Worm (Caenorhabditis elegans) whole organism, L1 larva: ENCODE measurements around the gene srxa-16.

Experiments used
- alr-1 ChIP-seq: fragments of 200-800 bp; sonication (Bioruptor generic); optimal IDR thresholded peaks from 2 replicates; lab custom pipeline; 2018; ENCODE audit warnings: borderline replicate concordance, mild to moderate bottlenecking, missing genetic modification characterization, missing compliant biosample characterization
- aly-2 ChIP-seq: fragments of 150-350 bp; optimal IDR thresholded peaks from 2 replicates; lab custom pipeline; 2014; ENCODE audit warnings: missing biosample characterization, missing genetic modification characterization
- ama-1 ChIP-seq: fragments of 150-350 bp; optimal IDR thresholded peaks from 2 replicates; lab custom pipeline; 2014
- ceh-63 ChIP-seq: fragments of 200-800 bp; sonication (Bioruptor generic); optimal IDR thresholded peaks from 2 replicates; lab custom pipeline; 2018; ENCODE audit warnings: mild to moderate bottlenecking, missing genetic modification characterization, missing compliant biosample characterization
- ceh-82 ChIP-seq, 3 experiments: fragments of 150-350 bp in 1 of 3; sonication (generic microtip) in 2 of 3; optimal IDR thresholded peaks; 2 replicates each; lab custom pipeline; 2014 to 2017; ENCODE audit warnings: missing biosample characterization in 3 of 3, missing genetic modification characterization in 3 of 3
- ceh-88 ChIP-seq: fragments of 200-800 bp; sonication (Bioruptor generic); IDR thresholded peaks from 2 replicates; pipeline ENCODE4 v1.3.6; 2022; ENCODE audit warnings: missing genetic modification characterization, missing compliant biosample characterization
- ceh-90 ChIP-seq: sonication (generic microtip); optimal IDR thresholded peaks from 2 replicates; lab custom pipeline; 2016; ENCODE audit warnings: missing genetic modification characterization, missing compliant biosample characterization
- dpl-1 ChIP-seq, 3 experiments: fragments of 150-350 bp in 2 of 3; sonication (generic microtip) in 1 of 3; optimal IDR thresholded peaks; 2 replicates each; lab custom pipeline; 2014 to 2017; ENCODE audit warnings: missing biosample characterization in 3 of 3, missing genetic modification characterization in 3 of 3, missing genetic modification reagents in 3 of 3
- efl-3 ChIP-seq: fragments of 200-800 bp; sonication (Bioruptor generic); optimal IDR thresholded peaks from 2 replicates; lab custom pipeline; 2018; ENCODE audit warnings: mild to moderate bottlenecking, missing genetic modification characterization, missing compliant biosample characterization
- egl-27 ChIP-seq, 2 experiments: fragments of 150-350 bp in 1 of 2; sonication (generic microtip); optimal IDR thresholded peaks; 3 replicates each; lab custom pipeline; 2017 to 2018; ENCODE audit warnings: missing biosample characterization in 2 of 2, missing genetic modification characterization in 2 of 2, missing genetic modification reagents in 2 of 2
- elt-2 ChIP-seq: sonication (generic microtip); optimal IDR thresholded peaks from 2 replicates; lab custom pipeline; 2016; ENCODE audit warnings: missing genetic modification characterization, mild to moderate bottlenecking, inconsistent platforms, missing compliant biosample characterization, missing genetic modification reagents
- elt-3 ChIP-seq, 6 experiments: fragments of 150-350 bp in 1 of 6; sonication (generic microtip); optimal IDR thresholded peaks; 2 replicates each; lab custom pipeline; 2017 to 2018; ENCODE audit warnings: missing biosample characterization in 6 of 6, missing genetic modification characterization in 6 of 6, inconsistent platforms in 1 of 6
- ets-5 ChIP-seq: fragments of 200-800 bp; sonication (Bioruptor generic); IDR thresholded peaks from 2 replicates; pipeline ENCODE4 v1.3.6; 2022; ENCODE audit warnings: missing genetic modification characterization, missing compliant biosample characterization
- fkh-4 ChIP-seq: sonication (generic microtip); optimal IDR thresholded peaks from 2 replicates; lab custom pipeline; 2016; ENCODE audit warnings: missing compliant biosample characterization, missing genetic modification characterization, borderline replicate concordance
- fkh-8 ChIP-seq: sonication (generic microtip); optimal IDR thresholded peaks from 2 replicates; lab custom pipeline; 2016; ENCODE audit warnings: mild to moderate bottlenecking, missing genetic modification characterization, missing compliant biosample characterization
- grh-1 ChIP-seq: fragments of 200-800 bp; sonication (Bioruptor generic); IDR thresholded peaks from 2 replicates; pipeline ENCODE4 v1.3.6; 2022; ENCODE audit warnings: missing genetic modification reagents, missing genetic modification characterization, missing compliant biosample characterization
- hpl-2 ChIP-seq: fragments of 150-350 bp; optimal IDR thresholded peaks from 2 replicates; lab custom pipeline; 2014; ENCODE audit warnings: missing biosample characterization, missing genetic modification reagents, missing genetic modification characterization
- jun-1 ChIP-seq: fragments of 150-350 bp; optimal IDR thresholded peaks from 2 replicates; lab custom pipeline; 2014; ENCODE audit warnings: missing biosample characterization, missing genetic modification reagents, missing genetic modification characterization
- lin-13 ChIP-seq: fragments of 150-350 bp; optimal IDR thresholded peaks from 2 replicates; lab custom pipeline; 2014; ENCODE audit warnings: missing biosample characterization, missing genetic modification reagents, missing genetic modification characterization
- lin-14 ChIP-seq: fragments of 200-800 bp; sonication (Bioruptor generic); optimal IDR thresholded peaks from 2 replicates; lab custom pipeline; 2018; ENCODE audit warnings: mild to moderate bottlenecking, missing genetic modification characterization, moderate library complexity, missing compliant biosample characterization
- lin-35 ChIP-seq, 2 experiments: fragments of 150-350 bp; optimal IDR thresholded peaks; 2 replicates each; lab custom pipeline; 2014; ENCODE audit warnings: missing biosample characterization in 2 of 2, missing genetic modification characterization in 2 of 2, missing genetic modification reagents in 2 of 2
- lin-39 ChIP-seq: fragments of 150-350 bp; optimal IDR thresholded peaks from 2 replicates; lab custom pipeline; 2014; ENCODE audit warnings: missing biosample characterization, missing genetic modification reagents, missing genetic modification characterization
- lsy-2 ChIP-seq, 2 experiments: fragments of 150-350 bp; optimal IDR thresholded peaks; 2 replicates each; lab custom pipeline; 2014; ENCODE audit warnings: missing biosample characterization in 2 of 2, missing genetic modification characterization in 2 of 2
- mef-2 ChIP-seq: fragments of 150-350 bp; optimal IDR thresholded peaks from 2 replicates; lab custom pipeline; 2014; ENCODE audit warnings: missing biosample characterization, missing genetic modification characterization
- nhr-12 ChIP-seq: sonication (generic microtip); optimal IDR thresholded peaks from 2 replicates; lab custom pipeline; 2017; ENCODE audit warnings: missing biosample characterization, missing genetic modification characterization
- nhr-20 ChIP-seq: sonication (generic microtip); optimal IDR thresholded peaks from 2 replicates; lab custom pipeline; 2016; ENCODE audit warnings: mild to moderate bottlenecking, missing genetic modification characterization, missing compliant biosample characterization
- nhr-237 ChIP-seq: fragments of 150-350 bp; optimal IDR thresholded peaks from 2 replicates; lab custom pipeline; 2014; ENCODE audit warnings: missing biosample characterization, missing genetic modification characterization
- nhr-28 ChIP-seq: fragments of 150-350 bp; optimal IDR thresholded peaks from 2 replicates; lab custom pipeline; 2014; ENCODE audit warnings: missing biosample characterization, missing genetic modification characterization
- nhr-47 ChIP-seq: sonication (generic microtip); optimal IDR thresholded peaks from 2 replicates; lab custom pipeline; 2016; ENCODE audit warnings: mild to moderate bottlenecking, missing genetic modification characterization, moderate library complexity, missing compliant biosample characterization
- nhr-71 ChIP-seq: sonication (generic microtip); optimal IDR thresholded peaks from 2 replicates; lab custom pipeline; 2016; ENCODE audit warnings: mild to moderate bottlenecking, missing genetic modification characterization, moderate library complexity, missing compliant biosample characterization
- nhr-76 ChIP-seq: sonication (generic microtip); optimal IDR thresholded peaks from 2 replicates; lab custom pipeline; 2017; ENCODE audit warnings: missing biosample characterization, missing genetic modification characterization
- nhr-77 ChIP-seq: fragments of 150-350 bp; optimal IDR thresholded peaks from 2 replicates; lab custom pipeline; 2014; ENCODE audit warnings: missing biosample characterization, missing genetic modification characterization
- nhr-85 ChIP-seq: sonication (generic microtip); peaks from one replicate; lab custom pipeline; 2016; ENCODE audit warnings: missing genetic modification characterization, inconsistent platforms, missing compliant biosample characterization
- nhr-90 ChIP-seq: sonication (generic microtip); optimal IDR thresholded peaks from 2 replicates; lab custom pipeline; 2016; ENCODE audit warnings: mild to moderate bottlenecking, missing genetic modification characterization, missing compliant biosample characterization; ENCODE audit not compliant: poor library complexity
- pag-3 ChIP-seq: sonication (generic microtip); optimal IDR thresholded peaks from 2 replicates; lab custom pipeline; 2017; ENCODE audit warnings: missing genetic modification characterization, mild to moderate bottlenecking, missing compliant biosample characterization, antibody characterized with exemption, borderline replicate concordance; ENCODE audit not compliant: insufficient read depth
- pax-3 ChIP-seq: fragments of 200-800 bp; sonication (Bioruptor generic); optimal IDR thresholded peaks from 2 replicates; lab custom pipeline; 2018; ENCODE audit warnings: mild to moderate bottlenecking, missing genetic modification characterization, moderate library complexity, missing compliant biosample characterization
- skn-1 ChIP-seq: fragments of 150-350 bp; optimal IDR thresholded peaks from 2 replicates; lab custom pipeline; 2014; ENCODE audit warnings: missing biosample characterization, missing genetic modification characterization
- sox-4 ChIP-seq: sonication (generic microtip); optimal IDR thresholded peaks from 2 replicates; lab custom pipeline; 2016; ENCODE audit warnings: missing genetic modification characterization, missing compliant biosample characterization
- sptf-1 ChIP-seq: fragments of 150-350 bp; optimal IDR thresholded peaks from 2 replicates; lab custom pipeline; 2014; ENCODE audit warnings: missing biosample characterization, missing genetic modification characterization
- sup-37 ChIP-seq: fragments of 200-800 bp; sonication (Bioruptor generic); optimal IDR thresholded peaks from 2 replicates; lab custom pipeline; 2018; ENCODE audit warnings: mild to moderate bottlenecking, missing genetic modification characterization, missing compliant biosample characterization
- tbx-2 ChIP-seq: sonication (generic microtip); optimal IDR thresholded peaks from 2 replicates; lab custom pipeline; 2016; ENCODE audit warnings: missing genetic modification characterization, missing compliant biosample characterization
- unc-98 ChIP-seq: fragments of 200-800 bp; sonication (Bioruptor generic); IDR thresholded peaks from 2 replicates; pipeline ENCODE4 v1.3.6; 2022; ENCODE audit warnings: missing genetic modification characterization, missing compliant biosample characterization
- vab-15 ChIP-seq: sonication (generic microtip); optimal IDR thresholded peaks from 2 replicates; lab custom pipeline; 2017; ENCODE audit warnings: missing genotype, mild to moderate bottlenecking, missing genetic modification characterization, missing compliant biosample characterization
- zag-1 ChIP-seq: fragments of 150-350 bp; optimal IDR thresholded peaks from 2 replicates; lab custom pipeline; 2014; ENCODE audit warnings: missing biosample characterization, missing genetic modification characterization

Gene srxa-16

DNA sequence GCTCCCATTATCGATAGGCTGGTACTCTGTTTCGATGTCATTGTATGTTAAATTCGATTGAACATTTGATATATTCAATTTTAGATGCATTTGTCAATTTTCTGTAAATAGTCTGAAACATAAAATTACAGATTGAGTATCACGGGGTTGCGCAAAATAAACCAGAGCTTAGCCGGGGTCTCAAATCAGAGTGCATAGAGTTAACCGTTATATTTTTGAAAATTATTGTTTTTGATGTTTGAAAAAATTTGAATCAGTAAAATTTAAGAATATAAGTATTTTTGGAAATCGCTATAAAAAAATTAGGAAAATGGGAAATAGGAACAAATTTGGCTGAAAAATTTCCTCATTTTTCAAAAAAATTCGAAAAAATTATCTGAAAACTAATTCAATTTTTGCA lies 45.5 kb upstream of the srxa-16 start, which contains the start of gene F10A3.17:
Gene F10A3.17, minus strand, starts transcription at position 101 of the 400 bp plus-strand sequence.
- no peak for TF ChIP-seq unc-98
- TF ChIP-seq ceh-90: no peak
- no peak for TF ChIP-seq nhr-71
- TF ChIP-seq fkh-8 (tag; lab: Kevin White, UChicago): no peak
- TF ChIP-seq mef-2: no peak
- no peak for TF ChIP-seq lsy-2 (tag; optimal IDR thresholded peaks at IDR 0.05; lab: Kevin White, UChicago)
- TF ChIP-seq alr-1 (tag; lab: Kevin White, UChicago): no peak
- no peak for TF ChIP-seq skn-1 (tag; lab: Kevin White, UChicago)
- no peak for TF ChIP-seq nhr-77 (tag; lab: Kevin White, UChicago)
- TF ChIP-seq nhr-20: no peak
- no peak for TF ChIP-seq grh-1 (GFP tag; lab: Robert Waterston, UW)
- no peak for TF ChIP-seq pax-3 (tag; lab: Kevin White, UChicago)
- no peak for TF ChIP-seq tbx-2 (tag; lab: Kevin White, UChicago)
- TF ChIP-seq nhr-85 (tag; lab: Kevin White, UChicago): no peak
- TF ChIP-seq ama-1 (lab: Kevin White, UChicago): no peak
- TF ChIP-seq pag-3 (tag; lab: Kevin White, UChicago): no peak
- no peak for TF ChIP-seq vab-15 (tag; lab: Kevin White, UChicago)
- no peak for TF ChIP-seq nhr-76 (tag; lab: Kevin White, UChicago)
- no peak for TF ChIP-seq egl-27 (tag; optimal IDR thresholded peaks at IDR 0.05; lab: Kevin White, UChicago)
- no peak for TF ChIP-seq nhr-47 (tag; lab: Kevin White, UChicago)

DNA sequence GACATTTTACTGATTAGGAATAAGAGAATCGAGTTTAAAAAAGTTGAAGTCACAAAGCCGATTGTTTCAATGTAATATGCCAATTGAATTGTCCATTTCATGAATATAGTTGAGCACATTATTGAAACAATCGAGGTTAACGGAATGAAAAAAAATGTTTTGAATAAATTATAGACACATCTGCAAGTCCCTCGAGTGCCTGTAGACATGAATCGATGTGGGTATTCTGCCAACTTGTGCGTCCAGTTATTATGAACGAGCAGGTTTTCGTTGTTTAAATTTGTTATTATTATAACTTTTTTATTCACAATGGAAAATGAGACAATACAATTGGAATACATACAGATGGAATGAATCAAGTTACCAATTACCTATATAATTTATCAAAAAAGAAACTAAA lies 44.3 kb upstream of the srxa-16 start, which contains the start of gene str-99:
Gene str-99, minus strand, starts transcription at position 101 of the 400 bp plus-strand sequence.
- TF ChIP-seq aly-2 (tag; lab: Kevin White, UChicago): no peak
- no peak for TF ChIP-seq ceh-63 (GFP tag; lab: Kevin White, UChicago)
- no peak for TF ChIP-seq ceh-82 (tag; optimal IDR thresholded peaks at IDR 0.05; lab: Kevin White, UChicago)
- no peak for TF ChIP-seq lin-14 (GFP tag; lab: Kevin White, UChicago)
- no peak for TF ChIP-seq lsy-2 (tag; optimal IDR thresholded peaks at IDR 0.05; lab: Kevin White, UChicago)
- TF ChIP-seq sox-4: no peak
- no peak for TF ChIP-seq lin-35 (GFP tag; optimal IDR thresholded peaks at IDR 0.05; lab: Kevin White, UChicago)
- no peak for TF ChIP-seq lin-13 (GFP tag; lab: Kevin White, UChicago)
- TF ChIP-seq zag-1 (tag; lab: Kevin White, UChicago): no peak
- TF ChIP-seq grh-1 (GFP tag; lab: Robert Waterston, UW): no peak
- no peak for TF ChIP-seq nhr-237
- TF ChIP-seq lin-39 (tag; lab: Kevin White, UChicago): no peak
- no peak for TF ChIP-seq nhr-71
- TF ChIP-seq nhr-85 (tag; lab: Kevin White, UChicago): no peak
- TF ChIP-seq fkh-4: no peak
- no peak for TF ChIP-seq elt-2 (tag; lab: Kevin White, UChicago)
- no peak for TF ChIP-seq nhr-28 (tag; lab: Kevin White, UChicago)
- TF ChIP-seq sup-37 (GFP tag; lab: Kevin White, UChicago): no peak
- TF ChIP-seq hpl-2 (GFP tag; lab: Kevin White, UChicago): no peak
- no peak for TF ChIP-seq nhr-76 (tag; lab: Kevin White, UChicago)

DNA sequence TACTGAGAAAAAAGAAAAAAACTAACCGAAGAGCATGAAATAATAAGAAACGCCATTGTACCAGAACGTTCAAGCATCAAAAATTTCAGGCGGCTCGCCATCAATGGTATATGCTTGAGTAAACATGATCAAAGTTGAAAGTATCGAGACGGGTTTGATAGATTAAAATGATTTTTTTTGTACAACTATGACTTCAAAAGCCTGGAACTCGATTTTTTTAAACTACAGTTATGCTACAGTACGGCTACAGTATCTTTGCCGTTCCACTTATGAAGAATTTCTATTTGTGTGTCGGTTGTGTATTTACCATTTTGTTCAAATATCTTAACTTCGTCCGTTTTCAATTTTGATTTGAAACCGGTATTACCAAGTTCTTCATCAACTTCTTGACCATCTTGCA lies 41.0 kb upstream of the srxa-16 start, which contains the start of gene str-97:
Gene str-97, minus strand, starts transcription at position 101 of the 400 bp plus-strand sequence.
- no peak for TF ChIP-seq elt-3 (tag; optimal IDR thresholded peaks at IDR 0.05; lab: Kevin White, UChicago)
- TF ChIP-seq nhr-47 (tag; lab: Kevin White, UChicago): no peak
- TF ChIP-seq jun-1 (tag; lab: Kevin White, UChicago): no peak
- TF ChIP-seq sox-4: no peak
- no peak for TF ChIP-seq ets-5
- no peak for TF ChIP-seq dpl-1 (GFP tag; optimal IDR thresholded peaks at IDR 0.05; lab: Kevin White, UChicago)
- TF ChIP-seq nhr-76 (tag; lab: Kevin White, UChicago): no peak
- TF ChIP-seq nhr-12 (tag; lab: Kevin White, UChicago): no peak
- no peak for TF ChIP-seq unc-98
- no peak for TF ChIP-seq nhr-90 (tag; lab: Kevin White, UChicago)
- no peak for TF ChIP-seq ceh-88 (GFP tag; lab: Robert Waterston, UW)
- TF ChIP-seq efl-3 (GFP tag; lab: Kevin White, UChicago): no peak
- TF ChIP-seq sptf-1 (tag; lab: Kevin White, UChicago): no peak
